Worm (Caenorhabditis elegans): ENCODE measurements around the gene F07F6.1.

- TF ChIP-seq ama-1 (optimal IDR thresholded peaks at IDR 0.05) (no peak), ets-7 (tag; optimal IDR thresholded peaks at IDR 0.05) (no peak), tbx-37 (GFP tag; conservative IDR thresholded peaks at IDR 0.05) (no peak), aly-1 (tag; optimal IDR thresholded peaks at IDR 0.05) (no peak), hnd-1 (tag; optimal IDR thresholded peaks at IDR 0.05) (no peak), hmg-4 (GFP tag; optimal IDR thresholded peaks at IDR 0.05) (no peak), F13C5.2 (tag; optimal IDR thresholded peaks at IDR 0.05) (no peak)
These were observed 12.1 kb upstream of the F07F6.1 start, which contains the start of gene F07F6.8 for ce11 chrII:5425633-5426032.

All from whole organism, early embryonic.